Worm (Caenorhabditis elegans) whole organism, midembryonic: ENCODE measurements around the gene C49A9.6.

ENCODE experiments used
- T22C8.4 ChIP-seq: fragments of 200-800 bp; sonication (Bioruptor generic); IDR thresholded peaks from 2 replicates; pipeline ENCODE4 v1.3.6; 2022; ENCODE audit warnings: missing genetic modification characterization, missing compliant biosample characterization
- cog-1 ChIP-seq: sonication (generic microtip); optimal IDR thresholded peaks from 2 replicates; lab custom pipeline; 2016; ENCODE audit warnings: missing genetic modification characterization, missing compliant biosample characterization
- flt-1 ChIP-seq: fragments of 200-800 bp; sonication (Bioruptor generic); IDR thresholded peaks from 2 replicates; pipeline ENCODE4 v1.3.6; 2022; ENCODE audit warnings: missing genetic modification characterization, missing compliant biosample characterization
- ref-1 ChIP-seq: fragments of 200-800 bp; sonication (Bioruptor generic); conservative IDR thresholded peaks from 2 replicates; pipeline ENCODE4 v1.3.6; 2022; ENCODE audit warnings: missing genetic modification reagents, missing genetic modification characterization, missing compliant biosample characterization
- tab-1 ChIP-seq: fragments of 200-800 bp; sonication (Bioruptor generic); IDR thresholded peaks from 2 replicates; pipeline ENCODE4 v1.3.6; 2022; ENCODE audit warnings: missing genetic modification characterization, missing compliant biosample characterization
- ztf-23 ChIP-seq: fragments of 200-800 bp; sonication (Bioruptor generic); IDR thresholded peaks from 2 replicates; pipeline ENCODE4 v1.3.6; 2022; ENCODE audit warnings: missing genetic modification reagents, missing genetic modification characterization, missing compliant biosample characterization
- ztf-29 ChIP-seq: fragments of 200-800 bp; sonication (Bioruptor generic); IDR thresholded peaks from 2 replicates; pipeline ENCODE4 v1.3.6; 2022; ENCODE audit warnings: missing genetic modification reagents, missing genetic modification characterization, missing compliant biosample characterization

- TF ChIP-seq ztf-29 (no peak), ref-1 (GFP tag; lab: Robert Waterston, UW) (no peak), flt-1 (GFP tag; lab: Robert Waterston, UW) (no peak), cog-1 (tag; lab: Kevin White, UChicago) (no peak), tab-1 (GFP tag; lab: Robert Waterston, UW) (no peak), ztf-23 (no peak), T22C8.4 (GFP tag; lab: Robert Waterston, UW) (no peak)
Measured at ce11 chrIV:6248486-6248885, 37.8 kb downstream of the C49A9.6 start, which contains the start of gene acox-3.
